Fruit fly (Drosophila melanogaster): ENCODE data around the gene Archease.

Gene Archease

DNA sequence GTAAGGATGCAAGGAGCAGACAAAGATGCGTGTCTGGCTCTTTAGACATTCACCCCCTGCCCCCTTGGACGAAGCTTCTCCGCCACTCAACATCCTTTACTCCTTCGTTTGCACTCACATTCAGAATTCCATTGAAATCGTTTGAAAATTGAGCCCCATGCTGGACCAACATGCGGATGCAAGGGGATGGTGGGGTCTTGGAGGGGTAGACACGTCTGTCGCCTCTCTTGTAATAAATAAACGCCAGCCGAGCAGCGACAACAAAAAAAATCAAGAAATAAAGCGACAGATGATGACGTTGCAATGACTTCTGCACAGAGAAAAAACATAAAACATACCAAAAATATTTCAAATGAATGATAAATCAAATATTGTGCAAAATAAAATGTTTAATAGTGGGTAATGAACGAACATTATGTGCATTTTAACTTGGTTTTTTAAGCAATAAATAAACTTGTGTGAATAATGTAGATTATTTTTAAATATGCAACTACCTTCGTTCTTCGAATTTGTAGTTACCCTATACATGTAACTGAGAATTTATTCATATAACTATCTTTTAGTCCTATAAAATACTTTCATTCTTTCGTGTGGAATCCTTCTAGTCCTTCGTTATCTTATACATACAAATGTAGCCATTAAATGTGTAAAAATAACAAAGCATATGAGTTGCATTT lies 12.8 kb downstream of the Archease start (continued):
- peak; percentile 33; the same call in 1 of the 2 replicates for TF ChIP-seq Gug (GFP tag; IDR thresholded peaks at IDR 0.05)
- TF ChIP-seq Sox15 (GFP tag; optimal IDR thresholded peaks at IDR 0.05) = peak; percentile 42
- TF ChIP-seq Met (GFP tag; optimal IDR thresholded peaks at IDR 0.05) = peak; percentile 79
- peak; percentile 74 for TF ChIP-seq pdm3 (GFP tag; optimal IDR thresholded peaks at IDR 0.05)
- peak; percentile 97 for TF ChIP-seq Eip78C (GFP tag)
- TF ChIP-seq Hr39 (GFP tag; optimal IDR thresholded peaks at IDR 0.05) = peak; percentile 56
- TF ChIP-seq salr (GFP tag; optimal IDR thresholded peaks at IDR 0.05) = peak; percentile 64 to 86
- peak; percentile 71 for TF ChIP-seq CG1621 (tag; optimal IDR thresholded peaks at IDR 0.05)
- TF ChIP-seq Hr38 (GFP tag; optimal IDR thresholded peaks at IDR 0.05) = no peak
- TF ChIP-seq Ets96B (tag; optimal IDR thresholded peaks at IDR 0.05) = peak; percentile 96
- TF ChIP-seq CG32006 (GFP tag; optimal IDR thresholded peaks at IDR 0.05) = peak; percentile 76
- TF ChIP-seq Lpt (GFP tag; optimal IDR thresholded peaks at IDR 0.05) = no peak
- peak; percentile 58 for TF ChIP-seq CG4318 (GFP tag; optimal IDR thresholded peaks at IDR 0.05)
- peak; percentile 89 for TF ChIP-seq dsx (GFP tag; optimal IDR thresholded peaks at IDR 0.05; ENCODE audit: poor library complexity, severe bottlenecking)
- peak; percentile 62 for TF ChIP-seq Hr4 (GFP tag; optimal IDR thresholded peaks at IDR 0.05)
- peak; percentile 79 for TF ChIP-seq CG16779 (tag; optimal IDR thresholded peaks at IDR 0.05)
- TF ChIP-seq CG3919 (GFP tag; optimal IDR thresholded peaks at IDR 0.05) = peak; percentile 75
- TF ChIP-seq CG31627 (GFP tag; optimal IDR thresholded peaks at IDR 0.05) = peak; percentile 62
- TF ChIP-seq CG6276 (GFP tag; optimal IDR thresholded peaks at IDR 0.05) = peak; percentile 41
- peak; percentile 80 for TF ChIP-seq CG8119 (GFP tag; IDR thresholded peaks at IDR 0.05)
- peak; percentile 75 for TF ChIP-seq CG11762 (GFP tag; optimal IDR thresholded peaks at IDR 0.05; ENCODE audit: insufficient read depth)
- peak; percentile 79 for TF ChIP-seq achi (GFP tag; optimal IDR thresholded peaks at IDR 0.05)

dm6 chr3R:21649053-21649821 lies 13.5 kb downstream of the Archease start:
- TF ChIP-seq Smox (GFP tag; optimal IDR thresholded peaks at IDR 0.05) (peak; percentile 18), Lpt (GFP tag; optimal IDR thresholded peaks at IDR 0.05) (no peak), spab (GFP tag; optimal IDR thresholded peaks at IDR 0.05) (peak; percentile 74), CG10669 (GFP tag; optimal IDR thresholded peaks at IDR 0.05) (peak; percentile 65), CG8319 (GFP tag; optimal IDR thresholded peaks at IDR 0.05) (peak; percentile 25), CG6163 (GFP tag; IDR thresholded peaks at IDR 0.05) (peak; percentile 12; the same call in 1 of the 3 replicates), CG7368 (GFP tag; optimal IDR thresholded peaks at IDR 0.05) (peak; percentile 4), svp (GFP tag) (peak; percentile 79), salr (GFP tag; optimal IDR thresholded peaks at IDR 0.05) (peak in 1 of 2 experiments; percentile 28), cyc (GFP tag; optimal IDR thresholded peaks at IDR 0.05) (peak; percentile 27), CG11902 (GFP tag; optimal IDR thresholded peaks at IDR 0.05) (peak; percentile 23), ss (GFP tag; optimal IDR thresholded peaks at IDR 0.05) (peak; percentile 32 to 51), topi (GFP tag; optimal IDR thresholded peaks at IDR 0.05) (peak; percentile 36), CG15336 (GFP tag; IDR thresholded peaks at IDR 0.05) (no peak; the same call in 1 of the 2 replicates), esn (GFP tag; optimal IDR thresholded peaks at IDR 0.05) (peak; percentile 55), CG6854 (GFP tag; optimal IDR thresholded peaks at IDR 0.05) (no peak), CG11762 (GFP tag; optimal IDR thresholded peaks at IDR 0.05; ENCODE audit: insufficient read depth) (peak; percentile 64), Eip93F (GFP tag; optimal IDR thresholded peaks at IDR 0.05) (peak; percentile 30), CG32006 (GFP tag; optimal IDR thresholded peaks at IDR 0.05) (no peak), dsx (GFP tag; optimal IDR thresholded peaks at IDR 0.05; ENCODE audit: poor library complexity, severe bottlenecking) (peak; percentile 87), CG10631 (GFP tag; optimal IDR thresholded peaks at IDR 0.05) (peak; percentile 78), dac (GFP tag; optimal IDR thresholded peaks at IDR 0.05) (no peak), CG31627 (GFP tag; optimal IDR thresholded peaks at IDR 0.05) (peak; percentile 16), CG3919 (GFP tag; optimal IDR thresholded peaks at IDR 0.05) (peak; percentile 46), achi (GFP tag; optimal IDR thresholded peaks at IDR 0.05) (peak; percentile 73), Blimp-1 (GFP tag; optimal IDR thresholded peaks at IDR 0.05) (no peak), CG9139 (GFP tag; optimal IDR thresholded peaks at IDR 0.05) (peak; percentile 55), Hr38 (GFP tag; optimal IDR thresholded peaks at IDR 0.05) (no peak), Hr4 (GFP tag; optimal IDR thresholded peaks at IDR 0.05) (no peak), Sox15 (GFP tag; optimal IDR thresholded peaks at IDR 0.05) (peak; percentile 55), Met (GFP tag; optimal IDR thresholded peaks at IDR 0.05) (peak; percentile 41), acj6 (GFP tag; optimal IDR thresholded peaks at IDR 0.05) (peak; percentile 69), Ets96B (tag; optimal IDR thresholded peaks at IDR 0.05) (peak; percentile 89), CG34406 (GFP tag; optimal IDR thresholded peaks at IDR 0.05) (peak; percentile 79), Sox102F (GFP tag; optimal IDR thresholded peaks at IDR 0.05) (no peak), CG8119 (GFP tag; IDR thresholded peaks at IDR 0.05) (peak; percentile 32; the same call in 1 of the 3 replicates), Eip78C (GFP tag) (peak; percentile 89)
